Fruit fly (Drosophila melanogaster): ENCODE data around the gene rdgA.

rdgA gene

DNA sequence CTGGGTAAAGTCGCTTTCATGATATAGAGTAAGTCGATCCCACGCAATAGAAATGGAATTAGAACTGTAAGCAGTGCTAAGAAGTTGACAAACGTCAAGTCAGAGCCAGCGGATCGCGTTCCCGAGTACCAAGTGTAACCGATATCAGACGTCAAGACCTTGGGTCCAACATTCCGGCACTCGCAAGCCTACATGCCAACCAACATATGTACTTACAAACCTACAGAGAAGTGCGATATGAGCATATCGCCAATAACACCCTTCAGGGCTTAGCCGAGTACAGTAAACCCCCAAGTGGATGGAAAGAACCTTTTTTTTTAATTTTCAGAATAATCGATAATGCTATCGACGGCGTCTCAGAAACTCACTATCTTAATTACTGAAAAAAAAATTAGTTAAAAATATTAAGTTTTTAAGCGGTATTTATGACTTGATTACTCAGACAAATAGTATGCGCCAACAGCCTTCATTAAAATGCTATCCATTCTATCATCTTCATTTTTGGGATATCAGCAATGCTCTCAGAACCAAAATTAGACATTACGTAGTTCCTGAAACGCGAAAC is 14.3 kb upstream of the rdgA start (continued):
- no peak for TF ChIP-seq Stat92E (GFP tag; optimal IDR thresholded peaks at IDR 0.05)
- peak; percentile 4 for TF ChIP-seq CG13624 (GFP tag; optimal IDR thresholded peaks at IDR 0.05)
- no peak for TF ChIP-seq Dfd (GFP tag; optimal IDR thresholded peaks at IDR 0.05)
- TF ChIP-seq zfh1 (GFP tag; IDR thresholded peaks at IDR 0.05), result peak; percentile 62; the same call in 1 of the 3 replicates
- TF ChIP-seq CG5245 (GFP tag; optimal IDR thresholded peaks at IDR 0.05), result no peak
- TF ChIP-seq CG17186 (GFP tag; optimal IDR thresholded peaks at IDR 0.05), result no peak
- peak; percentile 41; the same call in 1 of the 2 replicates for TF ChIP-seq Adf1 (GFP tag; IDR thresholded peaks at IDR 0.05)
- TF ChIP-seq Poxn (GFP tag; IDR thresholded peaks at IDR 0.05), result peak; percentile 26; the same call in 1 of the 2 replicates
- TF ChIP-seq CG13775 (GFP tag; optimal IDR thresholded peaks at IDR 0.05), result peak; percentile 31
- peak; percentile 19 for TF ChIP-seq kay (GFP tag; optimal IDR thresholded peaks at IDR 0.05)
- TF ChIP-seq CG4424 (GFP tag; optimal IDR thresholded peaks at IDR 0.05), result peak; percentile 14
- peak; percentile 57 for TF ChIP-seq ind (GFP tag; optimal IDR thresholded peaks at IDR 0.05)
- no peak for TF ChIP-seq Dref (GFP tag; IDR thresholded peaks at IDR 0.05)
- TF ChIP-seq sim (GFP tag; IDR thresholded peaks at IDR 0.05), result no peak
- TF ChIP-seq Lhr (GFP tag; optimal IDR thresholded peaks at IDR 0.05), result no peak
- peak; percentile 2 for TF ChIP-seq jumu (GFP tag; optimal IDR thresholded peaks at IDR 0.05)
- peak; percentile 72 for TF ChIP-seq CG7839 (tag; optimal IDR thresholded peaks at IDR 0.05)
- no peak for TF ChIP-seq Lpt (GFP tag; optimal IDR thresholded peaks at IDR 0.05)
- no peak for TF ChIP-seq Vsx1 (GFP tag; optimal IDR thresholded peaks at IDR 0.05)
- TF ChIP-seq CG15601 (tag; optimal IDR thresholded peaks at IDR 0.05), result no peak
- TF ChIP-seq Kr (GFP tag; optimal IDR thresholded peaks at IDR 0.05), result no peak
- no peak for TF ChIP-seq wor (GFP tag; IDR thresholded peaks at IDR 0.05)
- no peak for TF ChIP-seq pb (GFP tag; optimal IDR thresholded peaks at IDR 0.05)
- no peak for TF ChIP-seq dati (GFP tag; IDR thresholded peaks at IDR 0.05)
- TF ChIP-seq dimm (GFP tag; IDR thresholded peaks at IDR 0.05), result no peak
- TF ChIP-seq CG14965 (GFP tag; optimal IDR thresholded peaks at IDR 0.05; ENCODE audit: borderline replicate concordance), result no peak
- TF ChIP-seq CG17328 (GFP tag; IDR thresholded peaks at IDR 0.05), result no peak
- TF ChIP-seq Ssrp (tag; optimal IDR thresholded peaks at IDR 0.05), result no peak
- peak; percentile 14 for TF ChIP-seq ERR (GFP tag; optimal IDR thresholded peaks at IDR 0.05)
- TF ChIP-seq CG11247 (GFP tag; IDR thresholded peaks at IDR 0.05), result no peak
- peak; percentile 71 for TF ChIP-seq CG34422 (GFP tag; IDR thresholded peaks at IDR 0.05)
- no peak for TF ChIP-seq grn (GFP tag; optimal IDR thresholded peaks at IDR 0.05)
- TF ChIP-seq CG42726 (GFP tag; IDR thresholded peaks at IDR 0.05; ENCODE audit: partially characterized antibody), result no peak
- TF ChIP-seq Sry-β (GFP tag; optimal IDR thresholded peaks at IDR 0.05), result no peak
- TF ChIP-seq run (tag; optimal IDR thresholded peaks at IDR 0.05), result peak; percentile 3
- no peak for TF ChIP-seq NK7.1 (GFP tag; optimal IDR thresholded peaks at IDR 0.05)
- TF ChIP-seq abd-A (tag; optimal IDR thresholded peaks at IDR 0.05), result no peak
- TF ChIP-seq Scr (GFP tag; IDR thresholded peaks at IDR 0.05; ENCODE audit: partially characterized antibody), result no peak
- TF ChIP-seq HmgZ (tag; optimal IDR thresholded peaks at IDR 0.05), result no peak
- TF ChIP-seq nom (GFP tag; optimal IDR thresholded peaks at IDR 0.05), result no peak
- TF ChIP-seq NfI (GFP tag; optimal IDR thresholded peaks at IDR 0.05), result peak; percentile 51
- peak; percentile 83 for TF ChIP-seq Rfx (GFP tag; IDR thresholded peaks at IDR 0.05)
- no peak for TF ChIP-seq CG12299 (tag; optimal IDR thresholded peaks at IDR 0.05)
- TF ChIP-seq Gsc (GFP tag; IDR thresholded peaks at IDR 0.05), result no peak
- no peak for TF ChIP-seq repo (GFP tag; optimal IDR thresholded peaks at IDR 0.05)
- peak; percentile 71 for TF ChIP-seq Atf6 (GFP tag; IDR thresholded peaks at IDR 0.05)
- peak; percentile 5 for TF ChIP-seq Nf-YC (tag; optimal IDR thresholded peaks at IDR 0.05)
- peak; percentile 15 for TF ChIP-seq CG6683 (GFP tag; optimal IDR thresholded peaks at IDR 0.05)
- TF ChIP-seq TFAM (GFP tag; optimal IDR thresholded peaks at IDR 0.05), result no peak
- no peak for TF ChIP-seq sc (optimal IDR thresholded peaks at IDR 0.05)
- TF ChIP-seq sc (GFP tag; optimal IDR thresholded peaks at IDR 0.05), result no peak

Measured in whole organism, embryonic.